Worm (Caenorhabditis elegans) whole organism, late embryonic: ENCODE data around the gene ZK177.9.

Experiments
- pros-1 ChIP-seq: fragments of 150-350 bp; optimal IDR thresholded peaks from 2 replicates; lab custom pipeline; 2014; ENCODE audit warnings: missing biosample characterization, missing genetic modification reagents, missing genetic modification characterization
- ttx-3 ChIP-seq: sonication (generic microtip); optimal IDR thresholded peaks from 2 replicates; lab custom pipeline; 2016; ENCODE audit warnings: missing genetic modification reagents, missing genetic modification characterization, missing compliant biosample characterization
- unc-42 ChIP-seq: sonication (generic microtip); optimal IDR thresholded peaks from 2 replicates; lab custom pipeline; 2016; ENCODE audit warnings: missing genotype, missing genetic modification characterization, missing compliant biosample characterization
- unc-86 ChIP-seq: sonication (generic microtip); optimal IDR thresholded peaks from 2 replicates; lab custom pipeline; 2016; ENCODE audit warnings: missing genetic modification characterization, missing compliant biosample characterization

The ZK177.9 gene

DNA sequence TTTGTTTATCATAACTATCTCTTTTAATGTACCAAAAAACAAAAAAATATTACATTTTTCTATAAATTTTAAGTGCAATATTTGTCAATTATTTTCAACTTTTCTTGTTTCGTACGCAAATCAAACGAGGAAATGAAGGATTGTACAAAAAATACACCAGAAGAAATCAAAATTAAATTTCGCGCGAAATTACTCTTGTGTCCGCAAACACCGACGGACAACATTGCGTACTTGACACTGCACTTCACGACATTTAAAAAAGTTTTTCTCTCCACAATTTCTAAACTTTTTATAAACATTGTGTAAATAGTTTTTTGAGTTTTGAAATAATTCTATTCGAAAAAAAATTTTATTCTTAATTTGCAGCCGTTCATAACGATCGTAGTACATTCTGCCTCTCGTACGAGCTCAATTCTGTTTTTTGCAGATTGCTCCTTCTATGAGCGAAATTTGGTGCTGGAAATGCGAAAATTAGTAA is 43.6 kb downstream of the ZK177.9 start, which contains the start of gene mrps-16:
TSS of gene mrps-16 (plus strand) at position 428 of the 478 bp plus-strand sequence.
- no peak for TF ChIP-seq ttx-3 (tag; lab: Kevin White, UChicago)
- TF ChIP-seq unc-86 (tag; lab: Kevin White, UChicago) = peak; percentile 1
- no peak for TF ChIP-seq pros-1 (tag; lab: Kevin White, UChicago)
- peak; percentile 53 for TF ChIP-seq unc-42 (tag; lab: Kevin White, UChicago)
- TF ChIP-seq, all 69 proteins: peak for 2
